Worm (Caenorhabditis elegans) whole organism, L2 larva: ENCODE measurements around the gene clec-250.

ENCODE experiments used
- aly-2 ChIP-seq: fragments of 150-350 bp; optimal IDR thresholded peaks from 2 replicates; lab custom pipeline; 2014; ENCODE audit warnings: missing biosample characterization, missing genetic modification characterization
- lin-13 ChIP-seq: fragments of 150-350 bp; optimal IDR thresholded peaks from 2 replicates; lab custom pipeline; 2014; ENCODE audit warnings: missing biosample characterization, missing genetic modification reagents, missing genetic modification characterization
- lin-39 ChIP-seq: fragments of 150-350 bp; optimal IDR thresholded peaks from 2 replicates; lab custom pipeline; 2014; ENCODE audit warnings: missing biosample characterization, missing genetic modification reagents, missing genetic modification characterization
- sem-4 ChIP-seq: fragments of 150-350 bp; optimal IDR thresholded peaks from 2 replicates; lab custom pipeline; 2014; ENCODE audit warnings: missing biosample characterization, missing genetic modification reagents, missing genetic modification characterization
- sma-9 ChIP-seq, 2 experiments: fragments of 150-350 bp in 1 of 2; sonication (generic microtip) in 1 of 2; optimal IDR thresholded peaks; 2 replicates each; lab custom pipeline; 2014 to 2016; ENCODE audit warnings: missing genetic modification characterization in 2 of 2, mild to moderate bottlenecking in 1 of 2, missing biosample characterization in 1 of 2, missing compliant biosample characterization in 1 of 2, missing genetic modification reagents in 1 of 2, moderate library complexity in 1 of 2
- unc-62 ChIP-seq: fragments of 150-350 bp; optimal IDR thresholded peaks from 2 replicates; lab custom pipeline; 2014; ENCODE audit warnings: missing biosample characterization, missing genetic modification reagents, missing genetic modification characterization
- ztf-11 ChIP-seq: sonication (generic microtip); optimal IDR thresholded peaks from 2 replicates; lab custom pipeline; 2017; ENCODE audit warnings: missing biosample characterization, missing genetic modification characterization

ce11 chrV:18701306-18701705 lies 40.7 kb downstream of the clec-250 start, which contains the start of gene Y69H2.9:
- TF ChIP-seq ztf-11 (no peak), lin-39 (tag; lab: Kevin White, UChicago) (no peak), unc-62 (GFP tag; lab: Kevin White, UChicago) (no peak), sma-9 (GFP tag; optimal IDR thresholded peaks at IDR 0.05; lab: Kevin White, UChicago) (no peak), sma-9 (tag; optimal IDR thresholded peaks at IDR 0.05; lab: Kevin White, UChicago) (no peak), aly-2 (no peak), lin-13 (no peak), sem-4 (tag; lab: Kevin White, UChicago) (no peak)
